Worm (Caenorhabditis elegans) whole organism, young adult: ENCODE results near the gene sulp-8.
A peak's percentile ranks its signal among the peaks of the same experiment; 100 is the strongest.

Experiments used
- C06A6.2 ChIP-seq: fragments of 200-800 bp; sonication (Bioruptor generic); conservative IDR thresholded peaks from 2 replicates; pipeline ENCODE4 v1.3.6; 2022; ENCODE audit warnings: missing genetic modification characterization, missing compliant biosample characterization
- F23B12.7 ChIP-seq: sonication (generic microtip); optimal IDR thresholded peaks from 2 replicates; lab custom pipeline; 2017; ENCODE audit warnings: missing genetic modification characterization, mild to moderate bottlenecking, missing compliant biosample characterization, antibody characterized with exemption, moderate library complexity; ENCODE audit not compliant: insufficient read depth
- F33H1.4 ChIP-seq: fragments of 200-800 bp; sonication (Bioruptor generic); IDR thresholded peaks from 2 replicates; pipeline ENCODE4 v1.3.6; 2022; ENCODE audit warnings: missing genetic modification reagents, missing genetic modification characterization, missing compliant biosample characterization
- K12H6.12 ChIP-seq: fragments of 200-800 bp; sonication (Bioruptor generic); optimal IDR thresholded peaks from 2 replicates; lab custom pipeline; 2018; ENCODE audit warnings: mild to moderate bottlenecking, missing genetic modification characterization, missing compliant biosample characterization
- aptf-2 ChIP-seq: fragments of 200-800 bp; sonication (Bioruptor generic); conservative IDR thresholded peaks from 2 replicates; pipeline ENCODE4 v1.3.6; 2022; ENCODE audit warnings: missing genetic modification reagents, missing genetic modification characterization, missing compliant biosample characterization
- atf-7 ChIP-seq: sonication (generic microtip); optimal IDR thresholded peaks from 2 replicates; lab custom pipeline; 2017; ENCODE audit warnings: mild to moderate bottlenecking, missing genetic modification characterization, missing compliant biosample characterization
- bed-2 ChIP-seq: fragments of 200-800 bp; sonication (Bioruptor generic); IDR thresholded peaks from 2 replicates; pipeline ENCODE4 v1.3.6; 2022; ENCODE audit warnings: missing genetic modification reagents, missing genetic modification characterization, missing compliant biosample characterization
- ccch-3 ChIP-seq: fragments of 200-800 bp; sonication (Bioruptor generic); optimal IDR thresholded peaks from 2 replicates; lab custom pipeline; 2018; ENCODE audit warnings: mild to moderate bottlenecking, missing genetic modification characterization, missing compliant biosample characterization
- ceh-27 ChIP-seq: fragments of 200-800 bp; sonication (Bioruptor generic); optimal IDR thresholded peaks from 2 replicates; lab custom pipeline; 2018; ENCODE audit warnings: mild to moderate bottlenecking, missing genetic modification characterization, moderate library complexity, missing compliant biosample characterization
- ceh-58 ChIP-seq: fragments of 200-800 bp; sonication (Bioruptor generic); IDR thresholded peaks from 2 replicates; pipeline ENCODE4 v1.3.6; 2022; ENCODE audit warnings: missing genetic modification characterization, missing compliant biosample characterization
- chd-7 ChIP-seq: sonication (generic microtip); optimal IDR thresholded peaks from 2 replicates; lab custom pipeline; 2016; ENCODE audit warnings: mild to moderate bottlenecking, missing genetic modification characterization, moderate library complexity, missing compliant biosample characterization
- dox-1 ChIP-seq: fragments of 200-800 bp; sonication (Bioruptor generic); IDR thresholded peaks from 2 replicates; pipeline ENCODE4 v1.3.6; 2022; ENCODE audit warnings: missing genetic modification reagents, missing genetic modification characterization, missing compliant biosample characterization
- egl-18 ChIP-seq: fragments of 200-800 bp; sonication (Bioruptor generic); IDR thresholded peaks from 2 replicates; pipeline ENCODE4 v1.3.6; 2022; ENCODE audit warnings: missing genetic modification reagents, missing genetic modification characterization, missing compliant biosample characterization
- egl-44 ChIP-seq: fragments of 200-800 bp; sonication (Bioruptor generic); IDR thresholded peaks from 2 replicates; pipeline ENCODE4 v1.3.6; 2022; ENCODE audit warnings: missing genetic modification reagents, missing genetic modification characterization, missing compliant biosample characterization
- egrh-3 ChIP-seq: fragments of 200-800 bp; sonication (Bioruptor generic); IDR thresholded peaks from 2 replicates; pipeline ENCODE4 v1.3.6; 2022; ENCODE audit warnings: missing genetic modification reagents, missing genetic modification characterization, missing compliant biosample characterization
- hlh-12 ChIP-seq: sonication (generic microtip); optimal IDR thresholded peaks from 2 replicates; lab custom pipeline; 2016; ENCODE audit warnings: missing genetic modification characterization, missing compliant biosample characterization
- hrde-1 ChIP-seq: sonication (generic microtip); optimal IDR thresholded peaks from 2 replicates; lab custom pipeline; 2016; ENCODE audit warnings: missing genetic modification characterization, mild to moderate bottlenecking, missing compliant biosample characterization, moderate library complexity, missing genotype, missing genetic modification reagents, borderline replicate concordance
- lag-1 ChIP-seq: fragments of 200-800 bp; sonication (Bioruptor generic); IDR thresholded peaks from 2 replicates; pipeline ENCODE4 v1.3.6; 2022; ENCODE audit warnings: missing genetic modification reagents, missing genetic modification characterization, missing compliant biosample characterization
- let-526 ChIP-seq: fragments of 200-800 bp; sonication (Bioruptor generic); IDR thresholded peaks from 2 replicates; pipeline ENCODE4 v1.3.6; 2022; ENCODE audit warnings: missing genetic modification reagents, missing genetic modification characterization, missing compliant biosample characterization
- let-607 ChIP-seq, 2 experiments: fragments of 200-800 bp in 1 of 2; sonication (Bioruptor generic) in 1 of 2; sonication (generic microtip) in 1 of 2; optimal IDR thresholded peaks; 2 replicates each; lab custom pipeline; 2016 to 2018; ENCODE audit warnings: mild to moderate bottlenecking in 2 of 2, missing compliant biosample characterization in 2 of 2, missing genetic modification characterization in 2 of 2, moderate library complexity in 2 of 2, missing genotype in 1 of 2
- lin-26 ChIP-seq: fragments of 200-800 bp; sonication (Bioruptor generic); IDR thresholded peaks from 2 replicates; pipeline ENCODE4 v1.3.6; 2022; ENCODE audit warnings: missing genetic modification reagents, missing genetic modification characterization, missing compliant biosample characterization
- lin-40 ChIP-seq: sonication (generic microtip); optimal IDR thresholded peaks from 2 replicates; lab custom pipeline; 2016; ENCODE audit warnings: missing genetic modification characterization, mild to moderate bottlenecking, missing compliant biosample characterization, missing genotype, missing genetic modification reagents
- lin-54 ChIP-seq: fragments of 200-800 bp; sonication (Bioruptor generic); optimal IDR thresholded peaks from 2 replicates; lab custom pipeline; 2018; ENCODE audit warnings: mild to moderate bottlenecking, missing genetic modification characterization, missing compliant biosample characterization
- lsl-1 ChIP-seq: fragments of 200-800 bp; sonication (Bioruptor generic); optimal IDR thresholded peaks from 2 replicates; lab custom pipeline; 2018; ENCODE audit warnings: mild to moderate bottlenecking, missing genetic modification characterization, moderate library complexity, missing compliant biosample characterization
- lsy-27 ChIP-seq: sonication (generic microtip); optimal IDR thresholded peaks from 2 replicates; lab custom pipeline; 2017; ENCODE audit warnings: missing genetic modification characterization, mild to moderate bottlenecking, missing compliant biosample characterization, antibody characterized with exemption, missing genotype, borderline replicate concordance; ENCODE audit not compliant: insufficient read depth
- madf-6 ChIP-seq: fragments of 200-800 bp; sonication (Bioruptor generic); IDR thresholded peaks from 2 replicates; pipeline ENCODE4 v1.3.6; 2022; ENCODE audit warnings: missing genetic modification reagents, missing genetic modification characterization, missing compliant biosample characterization
- mxl-1 ChIP-seq: sonication (generic microtip); optimal IDR thresholded peaks from 2 replicates; lab custom pipeline; 2016; ENCODE audit warnings: missing genetic modification characterization, missing compliant biosample characterization
- nfya-1 ChIP-seq: sonication (generic microtip); optimal IDR thresholded peaks from 2 replicates; lab custom pipeline; 2017; ENCODE audit warnings: antibody characterized with exemption, missing compliant biosample characterization, missing genetic modification characterization, borderline replicate concordance; ENCODE audit not compliant: insufficient read depth
- nfya-2 ChIP-seq: fragments of 200-800 bp; sonication (Bioruptor generic); IDR thresholded peaks from 2 replicates; pipeline ENCODE4 v1.3.6; 2022; ENCODE audit warnings: missing genetic modification reagents, missing genetic modification characterization, missing compliant biosample characterization
- nhr-80 ChIP-seq: sonication (generic microtip); optimal IDR thresholded peaks from 2 replicates; lab custom pipeline; 2016; ENCODE audit warnings: missing genetic modification characterization, missing compliant biosample characterization
- repo-1 ChIP-seq: sonication (generic microtip); optimal IDR thresholded peaks from 2 replicates; lab custom pipeline; 2017; ENCODE audit warnings: mild to moderate bottlenecking, missing genetic modification characterization, missing compliant biosample characterization
- snpc-1.3 ChIP-seq: sonication (generic microtip); optimal IDR thresholded peaks from 2 replicates; lab custom pipeline; 2017; ENCODE audit warnings: missing genetic modification characterization, mild to moderate bottlenecking, missing compliant biosample characterization, antibody characterized with exemption, moderate library complexity, missing genotype, missing genetic modification reagents; ENCODE audit not compliant: insufficient read depth
- snpc-4 ChIP-seq, 5 experiments: fragments of 150-350 bp in 1 of 5; sonication (generic microtip) in 4 of 5; optimal IDR thresholded peaks; 2 replicates each; lab custom pipeline; 2014 to 2018; ENCODE audit warnings: missing genetic modification characterization in 5 of 5, missing biosample characterization in 3 of 5, antibody characterized with exemption in 2 of 5, mild to moderate bottlenecking in 2 of 5, missing compliant biosample characterization in 2 of 5, missing genotype in 2 of 5, moderate library complexity in 2 of 5, missing genetic modification reagents in 1 of 5
- somi-1 ChIP-seq: fragments of 200-800 bp; sonication (Bioruptor generic); optimal IDR thresholded peaks from 2 replicates; lab custom pipeline; 2018; ENCODE audit warnings: mild to moderate bottlenecking, missing genetic modification characterization, missing compliant biosample characterization
- tbx-9 ChIP-seq: sonication (generic microtip); optimal IDR thresholded peaks from 2 replicates; lab custom pipeline; 2016; ENCODE audit warnings: borderline replicate concordance, missing genetic modification characterization, inconsistent platforms, missing compliant biosample characterization
- tlf-1 ChIP-seq: fragments of 200-800 bp; sonication (Bioruptor generic); optimal IDR thresholded peaks from 2 replicates; lab custom pipeline; 2018; ENCODE audit warnings: mild to moderate bottlenecking, missing genetic modification characterization, missing compliant biosample characterization
- xnd-1 ChIP-seq: sonication (generic microtip); optimal IDR thresholded peaks from 2 replicates; lab custom pipeline; 2016; ENCODE audit warnings: missing genotype, missing genetic modification reagents, missing genetic modification characterization, missing compliant biosample characterization
- zfh-2 ChIP-seq: fragments of 200-800 bp; sonication (Bioruptor generic); conservative IDR thresholded peaks from 2 replicates; pipeline ENCODE4 v1.3.6; 2022; ENCODE audit warnings: missing genetic modification reagents, missing genetic modification characterization, missing compliant biosample characterization
- zim-3 ChIP-seq: sonication (generic microtip); optimal IDR thresholded peaks from 2 replicates; lab custom pipeline; 2017; ENCODE audit warnings: mild to moderate bottlenecking, missing genetic modification characterization, moderate library complexity, missing compliant biosample characterization
- ztf-3 ChIP-seq: fragments of 200-800 bp; sonication (Bioruptor generic); optimal IDR thresholded peaks from 2 replicates; lab custom pipeline; 2018; ENCODE audit warnings: mild to moderate bottlenecking, missing genetic modification characterization, missing compliant biosample characterization

Gene sulp-8

DNA sequence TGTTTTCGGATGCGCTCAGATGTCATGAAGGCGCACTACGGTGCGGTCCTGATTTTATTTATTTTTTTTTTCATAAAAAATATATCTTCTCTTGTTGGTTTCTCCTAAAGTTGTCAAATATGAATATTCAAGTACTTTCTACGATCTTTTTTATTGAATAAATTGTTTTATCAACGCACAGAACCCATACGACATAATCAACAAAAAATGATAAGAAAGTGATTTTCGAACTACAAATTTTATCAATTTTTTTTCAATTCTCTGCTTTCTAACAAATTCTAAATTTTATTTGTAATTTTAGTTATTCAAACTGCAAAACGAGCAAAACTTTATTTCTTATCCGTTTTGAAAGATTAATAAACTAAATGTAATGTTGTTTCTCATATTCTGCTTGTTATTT lies 28.4 kb upstream of the sulp-8 start:
- TF ChIP-seq nhr-80 (tag; lab: Kevin White, UChicago) (peak; percentile 10), egl-18 (GFP tag; lab: Robert Waterston, UW) (no peak), lsy-27 (tag; lab: Kevin White, UChicago) (no peak)

DNA sequence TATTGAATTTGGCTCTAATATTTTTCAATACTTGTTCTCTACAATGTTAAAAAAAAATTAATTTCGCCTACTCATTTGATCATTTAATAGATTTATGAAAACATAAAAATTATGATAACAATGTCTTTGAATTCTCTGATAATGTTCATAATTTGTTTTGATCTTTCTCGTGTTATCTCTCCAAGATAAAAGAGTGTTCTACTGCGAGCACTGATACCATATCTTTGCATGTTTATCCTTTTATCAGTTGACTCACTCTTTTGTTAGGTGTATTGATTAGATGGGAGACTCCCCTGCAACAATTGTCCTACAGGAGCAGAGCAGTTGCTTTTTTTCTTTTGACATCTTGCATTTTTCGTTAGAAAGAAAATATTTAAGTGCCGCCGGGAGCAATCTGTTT lies 25.7 kb upstream of the sulp-8 start:
- TF ChIP-seq aptf-2 (GFP tag; lab: Robert Waterston, UW): no peak
- TF ChIP-seq mxl-1 (tag; lab: Kevin White, UChicago): no peak
- no peak for TF ChIP-seq zfh-2 (GFP tag; lab: Robert Waterston, UW)
- TF ChIP-seq ceh-58: no peak
- TF ChIP-seq snpc-1.3 (tag; lab: Kevin White, UChicago): no peak
- TF ChIP-seq lin-26 (GFP tag; lab: Robert Waterston, UW): no peak
- no peak for TF ChIP-seq ccch-3 (GFP tag; lab: Kevin White, UChicago)
- no peak for TF ChIP-seq hrde-1
- TF ChIP-seq tbx-9: no peak
- TF ChIP-seq let-607 (tag; optimal IDR thresholded peaks at IDR 0.05; lab: Kevin White, UChicago): no peak
- no peak for TF ChIP-seq chd-7 (tag; lab: Kevin White, UChicago)
- TF ChIP-seq tlf-1 (GFP tag; lab: Kevin White, UChicago): no peak
- no peak for TF ChIP-seq lsy-27 (tag; lab: Kevin White, UChicago)
- no peak for TF ChIP-seq C06A6.2
- no peak for TF ChIP-seq ztf-3 (GFP tag; lab: Kevin White, UChicago)

DNA sequence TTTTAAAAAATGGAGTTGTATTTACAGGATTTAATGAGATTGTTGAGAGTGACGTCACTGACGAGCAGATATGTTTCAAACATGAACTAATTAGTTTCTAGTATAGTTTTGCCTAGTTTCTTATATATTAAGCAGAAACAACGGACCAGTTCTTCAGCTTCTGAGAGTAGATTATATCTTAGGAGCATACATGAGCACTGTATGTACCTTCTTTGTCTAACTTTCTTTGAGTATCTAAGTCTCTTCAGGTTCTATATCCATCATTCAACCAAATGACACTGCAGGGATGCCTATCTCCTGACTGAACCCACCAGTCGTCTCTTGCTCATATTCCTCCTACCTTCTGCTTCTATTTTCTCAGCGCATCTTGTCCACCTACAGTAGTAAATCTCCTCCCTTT lies 23.2 kb upstream of the sulp-8 start, which contains the start of gene her-1:
TSS of gene her-1 (plus strand) at position 301 of the 400 bp plus-strand sequence.
- no peak for TF ChIP-seq ccch-3 (GFP tag; lab: Kevin White, UChicago)
- TF ChIP-seq nfya-1 (tag; lab: Kevin White, UChicago): no peak
- TF ChIP-seq K12H6.12 (tag; lab: Kevin White, UChicago): no peak
- no peak for TF ChIP-seq egl-44 (GFP tag; lab: Robert Waterston, UW)
- TF ChIP-seq bed-2 (GFP tag; lab: Robert Waterston, UW): no peak
- TF ChIP-seq hlh-12 (tag; lab: Kevin White, UChicago): no peak

DNA sequence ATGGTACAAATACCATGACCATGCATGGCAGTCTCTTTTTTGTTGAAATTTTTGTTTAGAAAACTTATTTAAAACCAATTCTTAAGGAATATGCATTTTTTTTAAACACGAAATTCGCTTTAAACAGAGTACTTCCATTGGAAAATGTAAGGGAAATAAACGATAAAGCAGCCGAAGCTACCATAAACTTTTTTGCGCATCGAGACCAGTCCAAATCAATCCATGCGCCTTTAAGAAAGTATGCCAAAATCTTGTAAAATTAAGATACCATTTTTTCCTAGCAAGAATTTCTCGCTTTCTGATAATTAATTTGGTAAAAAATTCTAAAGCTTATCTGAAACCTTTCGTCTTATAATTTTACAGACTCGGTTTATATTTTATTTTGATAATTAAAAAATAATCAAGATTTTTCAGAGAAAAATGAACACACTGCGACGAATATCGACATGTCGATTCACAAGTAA lies 19.2 kb upstream of the sulp-8 start, which contains the start of gene ZK287.7:
TSS of gene ZK287.7 (plus strand) at position 414 of the 464 bp plus-strand sequence.
- TF ChIP-seq xnd-1 (tag; lab: Kevin White, UChicago) (peak; percentile 13), lsl-1 (peak; percentile 76), zim-3 (no peak), let-526 (no peak), F33H1.4 (GFP tag; lab: Robert Waterston, UW) (peak; percentile 70), madf-6 (0 out of 2 replicates have a peak, but pooled peaks have one; percentile 37), atf-7 (tag; lab: Kevin White, UChicago) (no peak)

DNA sequence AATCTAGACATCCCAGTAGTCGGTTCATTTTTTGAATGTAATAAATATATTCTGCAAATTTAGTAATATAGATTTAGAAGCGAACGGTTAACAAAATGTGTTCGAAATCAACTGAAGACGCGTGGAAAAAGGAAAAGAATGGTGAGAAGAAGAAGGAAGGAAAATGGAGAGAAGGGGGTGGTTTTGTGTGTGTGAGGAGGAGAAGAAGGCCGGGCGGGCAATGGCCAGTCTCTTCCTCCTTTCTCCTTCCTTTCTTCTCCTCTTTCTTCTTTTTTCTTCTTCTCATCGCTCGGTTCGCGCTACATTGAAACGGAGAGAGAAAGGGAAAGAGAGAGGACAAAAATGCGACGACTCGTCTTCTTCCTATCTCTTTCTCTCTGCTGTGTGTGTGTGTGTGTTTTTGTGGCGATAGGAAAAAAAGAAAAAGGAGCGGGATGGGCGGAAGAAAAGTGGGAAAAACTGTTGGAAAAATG lies 18.7 kb upstream of the sulp-8 start, which contains the start of gene ztf-9:
TSS of gene ztf-9 (minus strand) at position 51 of the 473 bp plus-strand sequence.
- TF ChIP-seq egrh-3 (GFP tag; lab: Robert Waterston, UW): peak; percentile 69
- TF ChIP-seq K12H6.12 (tag; lab: Kevin White, UChicago): peak; percentile 26
- TF ChIP-seq dox-1 (GFP tag; lab: Robert Waterston, UW): 0 out of 2 replicates have a peak, but pooled peaks have one; percentile 69
- TF ChIP-seq ceh-27 (GFP tag; lab: Kevin White, UChicago): peak; percentile 5
- TF ChIP-seq F23B12.7 (tag; lab: Kevin White, UChicago): peak; percentile 17
- TF ChIP-seq nfya-2 (GFP tag; lab: Robert Waterston, UW): no peak
- peak; percentile 23 for TF ChIP-seq lin-54 (GFP tag; lab: Kevin White, UChicago)
- TF ChIP-seq somi-1 (GFP tag; lab: Kevin White, UChicago): peak; percentile 34
- peak; percentile 30 for TF ChIP-seq nhr-80 (tag; lab: Kevin White, UChicago)
- TF ChIP-seq snpc-4 (GFP tag; optimal IDR thresholded peaks at IDR 0.05; lab: Kevin White, UChicago): no peak
- TF ChIP-seq snpc-4 (tag; optimal IDR thresholded peaks at IDR 0.05; lab: Kevin White, UChicago): peak in 1 of 4 experiments; percentile 1
- TF ChIP-seq repo-1 (tag; lab: Kevin White, UChicago): peak; percentile 23
- peak; percentile 42 for TF ChIP-seq lin-40
- no peak for TF ChIP-seq lag-1 (GFP tag; lab: Robert Waterston, UW)
